Worm (Caenorhabditis elegans) whole organism, late embryonic: ENCODE measurements around the gene meg-3.

ENCODE experiments used
- C08G9.2 ChIP-seq: sonication (generic microtip); optimal IDR thresholded peaks from 2 replicates; lab custom pipeline; 2016; ENCODE audit warnings: mild to moderate bottlenecking, missing genetic modification characterization, moderate library complexity, missing compliant biosample characterization
- F13H6.1 ChIP-seq: sonication (generic microtip); optimal IDR thresholded peaks from 2 replicates; lab custom pipeline; 2016; ENCODE audit warnings: missing genetic modification characterization, missing compliant biosample characterization
- K02D7.2 ChIP-seq: sonication (generic microtip); optimal IDR thresholded peaks from 2 replicates; lab custom pipeline; 2017; ENCODE audit warnings: mild to moderate bottlenecking, missing genetic modification characterization, missing compliant biosample characterization
- T23F11.4 ChIP-seq: fragments of 200-800 bp; sonication (Bioruptor generic); optimal IDR thresholded peaks from 2 replicates; lab custom pipeline; 2018; ENCODE audit warnings: mild to moderate bottlenecking, missing genetic modification characterization, missing compliant biosample characterization
- ama-1 ChIP-seq: fragments of 150-350 bp; optimal IDR thresholded peaks from 2 replicates; lab custom pipeline; 2014
- ceh-19 ChIP-seq: fragments of 200-800 bp; sonication (Bioruptor generic); optimal IDR thresholded peaks from 2 replicates; lab custom pipeline; 2018; ENCODE audit warnings: mild to moderate bottlenecking, missing genetic modification characterization, missing compliant biosample characterization
- ceh-24 ChIP-seq: sonication (generic microtip); optimal IDR thresholded peaks from 2 replicates; lab custom pipeline; 2016; ENCODE audit warnings: mild to moderate bottlenecking, missing genetic modification characterization, missing compliant biosample characterization
- ceh-34 ChIP-seq: sonication (generic microtip); optimal IDR thresholded peaks from 2 replicates; lab custom pipeline; 2016; ENCODE audit warnings: mild to moderate bottlenecking, missing genetic modification characterization, missing compliant biosample characterization
- che-1 ChIP-seq: sonication (generic microtip); optimal IDR thresholded peaks from 2 replicates; lab custom pipeline; 2016; ENCODE audit warnings: mild to moderate bottlenecking, missing genetic modification characterization, missing compliant biosample characterization
- dmd-4 ChIP-seq: sonication (generic microtip); optimal IDR thresholded peaks from 2 replicates; lab custom pipeline; 2016; ENCODE audit warnings: borderline replicate concordance, missing genetic modification characterization, missing compliant biosample characterization
- elt-2 ChIP-seq: sonication (generic microtip); optimal IDR thresholded peaks from 2 replicates; lab custom pipeline; 2016; ENCODE audit warnings: missing genetic modification reagents, missing genetic modification characterization, missing compliant biosample characterization
- ets-4 ChIP-seq: sonication (generic microtip); optimal IDR thresholded peaks from 2 replicates; lab custom pipeline; 2016; ENCODE audit warnings: missing genetic modification characterization, missing compliant biosample characterization
- eyg-1 ChIP-seq: sonication (generic microtip); optimal IDR thresholded peaks from 2 replicates; lab custom pipeline; 2016; ENCODE audit warnings: missing genotype, missing genetic modification characterization, missing compliant biosample characterization
- fkh-6 ChIP-seq: sonication (generic microtip); optimal IDR thresholded peaks from 2 replicates; lab custom pipeline; 2016; ENCODE audit warnings: missing genetic modification characterization, missing compliant biosample characterization
- gmeb-2 ChIP-seq: sonication (generic microtip); optimal IDR thresholded peaks from 2 replicates; lab custom pipeline; 2016; ENCODE audit warnings: missing genetic modification characterization, inconsistent platforms, missing compliant biosample characterization
- hlh-13 ChIP-seq: fragments of 200-800 bp; sonication (Bioruptor generic); optimal IDR thresholded peaks from 2 replicates; lab custom pipeline; 2018; ENCODE audit warnings: mild to moderate bottlenecking, missing genetic modification characterization, missing compliant biosample characterization
- hlh-15 ChIP-seq: sonication (generic microtip); optimal IDR thresholded peaks from 2 replicates; lab custom pipeline; 2016; ENCODE audit warnings: missing genetic modification characterization, missing compliant biosample characterization
- lim-6 ChIP-seq: sonication (generic microtip); optimal IDR thresholded peaks from 2 replicates; lab custom pipeline; 2016; ENCODE audit warnings: missing genetic modification characterization, missing compliant biosample characterization
- madf-2 ChIP-seq: sonication (generic microtip); optimal IDR thresholded peaks from 2 replicates; lab custom pipeline; 2017; ENCODE audit warnings: missing genetic modification characterization, missing compliant biosample characterization
- nfya-1 ChIP-seq: sonication (generic microtip); optimal IDR thresholded peaks from 2 replicates; lab custom pipeline; 2017; ENCODE audit warnings: missing genetic modification characterization, mild to moderate bottlenecking, missing compliant biosample characterization, antibody characterized with exemption, moderate library complexity
- npax-4 ChIP-seq: sonication (generic microtip); optimal IDR thresholded peaks from 2 replicates; lab custom pipeline; 2016; ENCODE audit warnings: missing genetic modification characterization, missing compliant biosample characterization
- odd-2 ChIP-seq: sonication (generic microtip); optimal IDR thresholded peaks from 2 replicates; lab custom pipeline; 2017; ENCODE audit warnings: antibody characterized with exemption, mild to moderate bottlenecking, missing genetic modification characterization, missing compliant biosample characterization
- pag-3 ChIP-seq: sonication (generic microtip); optimal IDR thresholded peaks from 2 replicates; lab custom pipeline; 2016; ENCODE audit warnings: missing compliant biosample characterization, missing genetic modification characterization, borderline replicate concordance
- pax-1 ChIP-seq: fragments of 150-350 bp; optimal IDR thresholded peaks from 2 replicates; lab custom pipeline; 2014; ENCODE audit warnings: missing biosample characterization, missing genetic modification characterization
- pha-4 ChIP-seq: fragments of 150-350 bp; optimal IDR thresholded peaks from 2 replicates; lab custom pipeline; 2018; ENCODE audit warnings: missing biosample characterization, missing genetic modification reagents, missing genetic modification characterization
- pqm-1 ChIP-seq: sonication (generic microtip); optimal IDR thresholded peaks from 2 replicates; lab custom pipeline; 2016; ENCODE audit warnings: missing genetic modification characterization, missing compliant biosample characterization
- ref-2 ChIP-seq: sonication (generic microtip); optimal IDR thresholded peaks from 2 replicates; lab custom pipeline; 2016; ENCODE audit warnings: missing genetic modification characterization, missing compliant biosample characterization
- rnt-1 ChIP-seq: sonication (generic microtip); optimal IDR thresholded peaks from 2 replicates; lab custom pipeline; 2016; ENCODE audit warnings: missing genetic modification characterization, missing compliant biosample characterization
- sdc-2 ChIP-seq: sonication (generic microtip); optimal IDR thresholded peaks from 2 replicates; lab custom pipeline; 2016; ENCODE audit warnings: missing genotype, missing genetic modification characterization, missing compliant biosample characterization
- sox-4 ChIP-seq: sonication (generic microtip); optimal IDR thresholded peaks from 2 replicates; lab custom pipeline; 2017; ENCODE audit warnings: mild to moderate bottlenecking, missing genetic modification characterization, inconsistent platforms, missing compliant biosample characterization
- unc-55 ChIP-seq: sonication (generic microtip); optimal IDR thresholded peaks from 2 replicates; lab custom pipeline; 2017; ENCODE audit warnings: missing biosample characterization, missing genetic modification reagents, missing genetic modification characterization
- unc-86 ChIP-seq: sonication (generic microtip); optimal IDR thresholded peaks from 2 replicates; lab custom pipeline; 2016; ENCODE audit warnings: missing genetic modification characterization, missing compliant biosample characterization
- zip-5 ChIP-seq: sonication (generic microtip); optimal IDR thresholded peaks from 2 replicates; lab custom pipeline; 2016; ENCODE audit warnings: missing genetic modification characterization, missing compliant biosample characterization

meg-3 gene

ce11 chrX:1964411-1964810 lies 25.0 kb downstream of the meg-3 start:
- TF ChIP-seq hlh-13 (GFP tag; lab: Kevin White, UChicago) (no peak), T23F11.4 (GFP tag; lab: Kevin White, UChicago) (no peak), sox-4 (no peak), unc-55 (no peak), pqm-1 (tag; lab: Kevin White, UChicago) (no peak)

- TF ChIP-seq eyg-1 (no peak), npax-4 (no peak), zip-5 (tag; lab: Kevin White, UChicago) (no peak), ceh-19 (GFP tag; lab: Kevin White, UChicago) (no peak), F13H6.1 (tag; lab: Kevin White, UChicago) (no peak), nfya-1 (tag; lab: Kevin White, UChicago) (no peak), ceh-34 (tag; lab: Kevin White, UChicago) (no peak), madf-2 (no peak)
These were observed 27.1 kb downstream of the meg-3 start, which contains the start of gene F52D2.7 for ce11 chrX:1962273-1962672. F52D2.7 (plus strand) TSS chrX:1962573.

- peak; percentile 95 for TF ChIP-seq sdc-2
- no peak for TF ChIP-seq T23F11.4 (GFP tag; lab: Kevin White, UChicago)
- peak; percentile 9 for TF ChIP-seq nfya-1 (tag; lab: Kevin White, UChicago)
- peak; percentile 93 for TF ChIP-seq rnt-1
- TF ChIP-seq npax-4 = no peak
These were observed 28.3 kb downstream of the meg-3 start for ce11 chrX:1960895-1961715.

- TF ChIP-seq C08G9.2 (tag; lab: Kevin White, UChicago) (no peak), ref-2 (tag; lab: Kevin White, UChicago) (no peak), ets-4 (tag; lab: Kevin White, UChicago) (no peak), odd-2 (no peak), ama-1 (lab: Kevin White, UChicago) (no peak), K02D7.2 (no peak), pag-3 (no peak), che-1 (tag; lab: Kevin White, UChicago) (no peak), hlh-15 (tag; lab: Kevin White, UChicago) (no peak), pax-1 (no peak), ceh-24 (tag; lab: Kevin White, UChicago) (no peak), unc-86 (tag; lab: Kevin White, UChicago) (no peak), pha-4 (tag; lab: Kevin White, UChicago) (no peak), dmd-4 (tag; lab: Kevin White, UChicago) (no peak), gmeb-2 (tag; lab: Kevin White, UChicago) (no peak)
These were observed 30.3 kb downstream of the meg-3 start for ce11 chrX:1959063-1959462.

ce11 chrX:1939887-1940286 lies 49.5 kb downstream of the meg-3 start, which contains the start of gene Y59E1A.4:
Y59E1A.4 (minus strand) TSS chrX:1939987.
- TF ChIP-seq hlh-15 (tag; lab: Kevin White, UChicago) = no peak
- TF ChIP-seq fkh-6 = no peak
- TF ChIP-seq pqm-1 (tag; lab: Kevin White, UChicago) = no peak
- no peak for TF ChIP-seq unc-86 (tag; lab: Kevin White, UChicago)
- TF ChIP-seq pag-3 = no peak
- TF ChIP-seq T23F11.4 (GFP tag; lab: Kevin White, UChicago) = no peak
- TF ChIP-seq che-1 (tag; lab: Kevin White, UChicago) = no peak
- no peak for TF ChIP-seq ets-4 (tag; lab: Kevin White, UChicago)
- TF ChIP-seq elt-2 (tag; lab: Kevin White, UChicago) = no peak
- no peak for TF ChIP-seq lim-6 (tag; lab: Kevin White, UChicago)
